Worm (Caenorhabditis elegans): ENCODE results near the gene D1022.3.

- TF ChIP-seq elt-3 (tag; optimal IDR thresholded peaks at IDR 0.05) (no peak), ceh-83 (GFP tag; optimal IDR thresholded peaks at IDR 0.05) (no peak), elt-1 (tag; optimal IDR thresholded peaks at IDR 0.05; ENCODE audit: borderline replicate concordance, insufficient read depth) (no peak), ces-1 (GFP tag; optimal IDR thresholded peaks at IDR 0.05) (no peak), nhr-12 (tag; optimal IDR thresholded peaks at IDR 0.05) (no peak)
Observed at ce11 chrII:7483009-7483408, 26.9 kb upstream of the D1022.3 start, which contains the start of gene cah-2.
